Fruit fly (Drosophila melanogaster): Measurements from ENCODE around the gene Glut4EF.

The Glut4EF gene

DNA sequence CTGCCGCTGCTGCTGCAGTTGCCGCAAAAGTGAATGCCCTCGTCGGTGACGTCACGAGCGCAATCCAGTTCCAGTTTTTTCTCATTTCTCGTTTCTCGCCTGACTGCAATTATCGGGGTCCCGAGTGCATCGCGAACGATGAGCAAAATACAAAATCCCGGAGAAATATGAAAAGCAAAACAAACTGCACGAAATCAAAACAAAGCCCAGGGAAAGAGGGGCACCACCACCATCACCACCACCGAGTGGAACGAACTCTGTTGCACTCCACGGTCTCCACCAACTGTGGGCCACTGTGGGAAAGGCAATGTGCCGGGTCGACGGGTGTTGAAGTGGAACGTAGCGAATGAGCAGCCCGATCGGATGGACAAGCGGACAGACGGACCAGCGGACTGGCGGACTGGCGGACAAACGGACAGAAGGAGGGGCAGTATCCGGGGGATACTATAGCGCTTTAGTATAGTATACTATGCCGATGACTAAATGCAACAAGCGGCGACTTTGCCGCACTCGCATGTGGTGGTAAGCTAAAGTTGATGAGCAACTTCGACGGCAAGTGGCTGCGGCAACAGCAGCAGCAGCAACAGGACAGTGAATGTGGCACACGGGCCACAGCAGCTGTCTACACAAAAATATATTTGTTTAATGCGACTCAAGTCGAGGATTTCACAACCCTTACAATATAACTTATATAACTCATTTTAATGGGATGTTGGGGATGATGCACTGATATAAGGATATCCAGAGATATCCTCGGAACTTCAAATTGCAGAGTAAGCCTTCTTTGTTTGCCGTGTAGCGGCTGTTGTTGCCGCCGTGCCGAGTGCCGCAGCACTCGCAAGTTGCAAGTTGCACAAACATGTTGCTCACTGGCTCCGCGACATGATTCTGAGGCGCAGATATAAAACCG lies 86.9 kb downstream of the Glut4EF start:
- TF ChIP-seq cyc (GFP tag; optimal IDR thresholded peaks at IDR 0.05), result peak; percentile 85
- peak; percentile 38 for TF ChIP-seq Blimp-1 (GFP tag; optimal IDR thresholded peaks at IDR 0.05)
- TF ChIP-seq Ets21C (GFP tag; optimal IDR thresholded peaks at IDR 0.05), result peak; percentile 76
- TF ChIP-seq Lpt (GFP tag; optimal IDR thresholded peaks at IDR 0.05), result peak; percentile 89
- TF ChIP-seq CG34406 (GFP tag; optimal IDR thresholded peaks at IDR 0.05), result peak; percentile 65
- TF ChIP-seq CG3032 (tag; optimal IDR thresholded peaks at IDR 0.05), result peak; percentile 84
- TF ChIP-seq ss (GFP tag; optimal IDR thresholded peaks at IDR 0.05), result peak; percentile 54 to 74
- peak; percentile 77 for TF ChIP-seq CG6792 (GFP tag; optimal IDR thresholded peaks at IDR 0.05)
- peak; percentile 92 for TF ChIP-seq CG6163 (GFP tag; IDR thresholded peaks at IDR 0.05)
- TF ChIP-seq CG31627 (GFP tag; optimal IDR thresholded peaks at IDR 0.05), result peak; percentile 88
- peak; percentile 87 for TF ChIP-seq lz (GFP tag; optimal IDR thresholded peaks at IDR 0.05)
- peak; percentile 91 for TF ChIP-seq CG6276 (GFP tag; optimal IDR thresholded peaks at IDR 0.05)
- TF ChIP-seq Smox (GFP tag; optimal IDR thresholded peaks at IDR 0.05), result peak; percentile 86
- TF ChIP-seq Hr39 (GFP tag; optimal IDR thresholded peaks at IDR 0.05), result peak; percentile 87
- peak; percentile 91 for TF ChIP-seq topi (GFP tag; optimal IDR thresholded peaks at IDR 0.05)
- TF ChIP-seq Met (GFP tag; optimal IDR thresholded peaks at IDR 0.05), result peak; percentile 90
- peak; percentile 86 for TF ChIP-seq CG10669 (GFP tag; optimal IDR thresholded peaks at IDR 0.05)
- TF ChIP-seq Hr38 (GFP tag; optimal IDR thresholded peaks at IDR 0.05), result no peak
- TF ChIP-seq Hr4 (GFP tag; optimal IDR thresholded peaks at IDR 0.05), result peak; percentile 94
- peak; percentile 83 for TF ChIP-seq fd59A (GFP tag; optimal IDR thresholded peaks at IDR 0.05)
- peak; percentile 91 for TF ChIP-seq net (GFP tag; optimal IDR thresholded peaks at IDR 0.05)
- peak; percentile 87 for TF ChIP-seq dac (GFP tag; optimal IDR thresholded peaks at IDR 0.05)
- peak; percentile 94 for TF ChIP-seq CG15336 (GFP tag; IDR thresholded peaks at IDR 0.05)
- TF ChIP-seq CG32006 (GFP tag; optimal IDR thresholded peaks at IDR 0.05), result peak; percentile 95
- peak; percentile 84 for TF ChIP-seq CG1621 (tag; optimal IDR thresholded peaks at IDR 0.05)
- TF ChIP-seq CG6854 (GFP tag; optimal IDR thresholded peaks at IDR 0.05), result peak; percentile 6
- peak; percentile 79 for TF ChIP-seq CG11294 (GFP tag; IDR thresholded peaks at IDR 0.05)
- TF ChIP-seq CG3919 (GFP tag; optimal IDR thresholded peaks at IDR 0.05), result peak; percentile 95
- TF ChIP-seq spab (GFP tag; optimal IDR thresholded peaks at IDR 0.05), result peak; percentile 83
- peak; percentile 94 for TF ChIP-seq svp (GFP tag)
- peak; percentile 90 for TF ChIP-seq Eip75B (GFP tag; optimal IDR thresholded peaks at IDR 0.05)
- TF ChIP-seq Sox15 (GFP tag; optimal IDR thresholded peaks at IDR 0.05), result peak; percentile 52
- TF ChIP-seq acj6 (GFP tag; optimal IDR thresholded peaks at IDR 0.05), result peak; percentile 87
- TF ChIP-seq esn (GFP tag; optimal IDR thresholded peaks at IDR 0.05), result peak; percentile 88
- TF ChIP-seq fkh (GFP tag; optimal IDR thresholded peaks at IDR 0.05), result no peak
- peak; percentile 73 for TF ChIP-seq dsx (GFP tag; optimal IDR thresholded peaks at IDR 0.05; ENCODE audit: poor library complexity, severe bottlenecking)
- peak; percentile 95 for TF ChIP-seq Sox14 (GFP tag; optimal IDR thresholded peaks at IDR 0.05)
- TF ChIP-seq CG11762 (GFP tag; optimal IDR thresholded peaks at IDR 0.05; ENCODE audit: insufficient read depth), result peak; percentile 79
- peak; percentile 97 for TF ChIP-seq Eip78C (GFP tag)
- TF ChIP-seq CG8119 (GFP tag; IDR thresholded peaks at IDR 0.05), result peak; percentile 95
- peak; percentile 82 for TF ChIP-seq Sox102F (GFP tag; optimal IDR thresholded peaks at IDR 0.05)
- TF ChIP-seq CG9139 (GFP tag; optimal IDR thresholded peaks at IDR 0.05), result peak; percentile 76
- peak; percentile 94 for TF ChIP-seq eg (GFP tag; IDR thresholded peaks at IDR 0.05)
- peak; percentile 87 for TF ChIP-seq Ets96B (tag; optimal IDR thresholded peaks at IDR 0.05)
- peak; percentile 86 to 90 for TF ChIP-seq salr (GFP tag; optimal IDR thresholded peaks at IDR 0.05)
- TF ChIP-seq fd85E (GFP tag; optimal IDR thresholded peaks at IDR 0.05), result peak; percentile 75
- peak; percentile 93 for TF ChIP-seq pdm3 (GFP tag; optimal IDR thresholded peaks at IDR 0.05)
- peak; percentile 94 for TF ChIP-seq CG10631 (GFP tag; optimal IDR thresholded peaks at IDR 0.05)
- TF ChIP-seq CG4318 (GFP tag; optimal IDR thresholded peaks at IDR 0.05), result peak; percentile 90
- peak; percentile 36 for TF ChIP-seq Eip93F (GFP tag; optimal IDR thresholded peaks at IDR 0.05)

Measured in whole organism, prepupa.